Fruit fly (Drosophila melanogaster): ENCODE data around the gene CG3191.

Gene CG3191

DNA sequence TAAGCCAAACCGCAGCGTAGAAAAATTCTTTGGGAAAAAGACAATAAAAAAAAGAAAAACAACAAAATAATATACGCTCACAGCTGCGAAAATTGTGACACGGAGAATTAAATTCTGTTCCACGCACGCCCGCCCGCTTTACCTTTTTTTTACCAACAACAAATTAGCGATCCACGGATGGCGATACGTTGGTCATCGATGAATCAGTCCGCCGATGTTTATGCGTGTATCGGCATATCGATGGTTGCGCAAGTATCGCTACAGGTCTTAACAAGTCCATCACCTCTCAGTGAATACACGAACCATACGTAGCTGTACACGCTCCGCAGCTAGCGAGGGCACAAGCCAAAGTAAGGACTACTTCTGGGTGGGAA lies 18.8 kb upstream of the CG3191 start, which contains the start of gene CG2924 (continued):
- no peak; the same call in 1 of the 2 replicates for TF ChIP-seq klu (GFP tag; IDR thresholded peaks at IDR 0.05)

- TF ChIP-seq odd (GFP tag; optimal IDR thresholded peaks at IDR 0.05) (no peak), CHES-1-like (GFP tag; optimal IDR thresholded peaks at IDR 0.05) (no peak), pan (optimal IDR thresholded peaks at IDR 0.05) (no peak), pan (GFP tag; optimal IDR thresholded peaks at IDR 0.05 in 1 of 2, IDR thresholded peaks at IDR 0.05 in 1 of 2) (no peak), CG31388 (GFP tag; optimal IDR thresholded peaks at IDR 0.05) (no peak), NfI (GFP tag; optimal IDR thresholded peaks at IDR 0.05) (no peak), CG34224 (GFP tag; IDR thresholded peaks at IDR 0.05; ENCODE audit: partially characterized antibody) (no peak), CG18011 (GFP tag; optimal IDR thresholded peaks at IDR 0.05) (no peak), CG32772 (GFP tag; IDR thresholded peaks at IDR 0.05) (peak; percentile 50; the same call in 1 of the 2 replicates), pnt (GFP tag; optimal IDR thresholded peaks at IDR 0.05) (no peak), unpg (GFP tag; optimal IDR thresholded peaks at IDR 0.05) (no peak), sens (GFP tag) (peak; percentile 51), CG12236 (GFP tag; optimal IDR thresholded peaks at IDR 0.05) (no peak), CG1529 (GFP tag; optimal IDR thresholded peaks at IDR 0.05) (peak; percentile 14), CG12071 (GFP tag; optimal IDR thresholded peaks at IDR 0.05) (no peak), sug (tag; optimal IDR thresholded peaks at IDR 0.05) (no peak), dmrt99B (tag; optimal IDR thresholded peaks at IDR 0.05) (no peak), mld (GFP tag; IDR thresholded peaks at IDR 0.05; ENCODE audit: partially characterized antibody) (no peak), B-H2 (GFP tag; optimal IDR thresholded peaks at IDR 0.05) (peak; percentile 12), Dbx (GFP tag; IDR thresholded peaks at IDR 0.05) (0 out of 3 replicates have a peak, but pooled peaks have one; percentile 17), Gug (GFP tag; IDR thresholded peaks at IDR 0.05) (no peak), Chrac-16 (GFP tag; optimal IDR thresholded peaks at IDR 0.05) (no peak), sens-2 (GFP tag; IDR thresholded peaks at IDR 0.05) (no peak), Dek (tag; optimal IDR thresholded peaks at IDR 0.05) (no peak), D (optimal IDR thresholded peaks at IDR 0.05) (no peak), D (GFP tag; optimal IDR thresholded peaks at IDR 0.05) (peak; percentile 32), CG7556 (GFP tag; optimal IDR thresholded peaks at IDR 0.05) (peak; percentile 18), dmrt11E (tag; optimal IDR thresholded peaks at IDR 0.05) (no peak), Bgb (GFP tag; IDR thresholded peaks at IDR 0.05; ENCODE audit: partially characterized antibody) (peak; percentile 15; the same call in 1 of the 2 replicates), stwl (tag; optimal IDR thresholded peaks at IDR 0.05) (no peak), CG6765 (GFP tag; optimal IDR thresholded peaks at IDR 0.05) (no peak), org-1 (GFP tag; optimal IDR thresholded peaks at IDR 0.05) (no peak), sqz (GFP tag; optimal IDR thresholded peaks at IDR 0.05) (peak; percentile 61), CG15696 (tag; optimal IDR thresholded peaks at IDR 0.05) (peak; percentile 13), nmo (GFP tag; optimal IDR thresholded peaks at IDR 0.05) (no peak), wor (GFP tag; IDR thresholded peaks at IDR 0.05) (no peak), MBD-R2 (GFP tag; IDR thresholded peaks at IDR 0.05) (no peak), CG13624 (GFP tag; optimal IDR thresholded peaks at IDR 0.05) (no peak), az2 (GFP tag; optimal IDR thresholded peaks at IDR 0.05) (no peak), Hand (GFP tag; optimal IDR thresholded peaks at IDR 0.05) (peak; percentile 11), CG13894 (tag; optimal IDR thresholded peaks at IDR 0.05) (peak; percentile 8), CG3838 (GFP tag; optimal IDR thresholded peaks at IDR 0.05) (no peak), Dref (GFP tag; IDR thresholded peaks at IDR 0.05) (peak; percentile 57), CG17361 (GFP tag; IDR thresholded peaks at IDR 0.05) (no peak), so (GFP tag; IDR thresholded peaks at IDR 0.05) (no peak), wdn (GFP tag; IDR thresholded peaks at IDR 0.05) (no peak), PHDP (tag; optimal IDR thresholded peaks at IDR 0.05) (no peak), CG6254 (GFP tag; optimal IDR thresholded peaks at IDR 0.05) (no peak)
Measured at dm6 chrX:2269822-2270556, 18.2 kb upstream of the CG3191 start.

Measured in whole organism, embryonic.